Fruit fly (Drosophila melanogaster) whole organism, embryonic: Measurements from ENCODE around the gene CG43448.

Experiments
- B-H1 ChIP-seq: fragments of 200-800 bp; sonication (Bioruptor generic); IDR thresholded peaks from 3 replicates; pipeline ENCODE4 v1.3.6; 2022; ENCODE audit warnings: missing biosample characterization, missing genetic modification characterization
- CG11093 ChIP-seq: fragments of 200-800 bp; sonication (Bioruptor generic); IDR thresholded peaks from 3 replicates; pipeline ENCODE4 v1.3.6; 2022; ENCODE audit warnings: missing biosample characterization, missing genetic modification characterization
- CG12219 ChIP-seq: fragments of 200-800 bp; sonication (Bioruptor generic); optimal IDR thresholded peaks from 3 replicates; lab custom pipeline; 2018; ENCODE audit warnings: missing biosample characterization, mild to moderate bottlenecking, missing genetic modification characterization
- CG12299 ChIP-seq: fragments of 200-800 bp; sonication (Bioruptor generic); optimal IDR thresholded peaks from 2 replicates; lab custom pipeline; 2018; ENCODE audit warnings: missing biosample characterization, mild to moderate bottlenecking, missing genetic modification characterization
- CG13296 ChIP-seq: fragments of 200-800 bp; sonication (Bioruptor generic); optimal IDR thresholded peaks from 3 replicates; lab custom pipeline; 2018; ENCODE audit warnings: missing biosample characterization, mild to moderate bottlenecking, missing genetic modification characterization
- CG14710 ChIP-seq: fragments of 200-800 bp; sonication (Bioruptor generic); optimal IDR thresholded peaks from 3 replicates; lab custom pipeline; 2019; ENCODE audit warnings: missing biosample characterization, mild to moderate bottlenecking, missing genetic modification characterization, moderate library complexity
- CG15011 ChIP-seq: fragments of 200-800 bp; sonication (Bioruptor generic); optimal IDR thresholded peaks from 3 replicates; lab custom pipeline; 2018; ENCODE audit warnings: missing biosample characterization, mild to moderate bottlenecking, missing genetic modification characterization
- CG1792 ChIP-seq: fragments of 200-800 bp; sonication (Bioruptor generic); optimal IDR thresholded peaks from 2 replicates; lab custom pipeline; 2016; ENCODE audit warnings: missing biosample characterization, missing genetic modification characterization
- CG32772 ChIP-seq: fragments of 200-800 bp; sonication (Bioruptor generic); IDR thresholded peaks from 2 replicates; pipeline ENCODE4 v1.3.6; 2022; ENCODE audit warnings: missing biosample characterization, missing genetic modification characterization
- CG34376 ChIP-seq: fragments of 200-800 bp; sonication (Bioruptor generic); optimal IDR thresholded peaks from 2 replicates; lab custom pipeline; 2018; ENCODE audit warnings: missing biosample characterization, mild to moderate bottlenecking, missing genetic modification characterization
- CG34422 ChIP-seq: fragments of 200-800 bp; sonication (Bioruptor generic); IDR thresholded peaks from 3 replicates; pipeline ENCODE4 v1.3.6; 2022; ENCODE audit warnings: missing biosample characterization, missing genetic modification characterization
- CG4820 ChIP-seq: fragments of 200-800 bp; sonication (Bioruptor generic); optimal IDR thresholded peaks from 3 replicates; lab custom pipeline; 2016; ENCODE audit warnings: missing biosample characterization, missing genetic modification characterization
- CG6175 ChIP-seq: fragments of 200-800 bp; sonication (Bioruptor generic); IDR thresholded peaks from 3 replicates; pipeline ENCODE4 v1.3.6; 2022; ENCODE audit warnings: missing biosample characterization, missing genetic modification characterization
- CG6683 ChIP-seq: fragments of 200-800 bp; sonication (Bioruptor generic); optimal IDR thresholded peaks from 2 replicates; lab custom pipeline; 2017; ENCODE audit warnings: missing biosample characterization, mild to moderate bottlenecking, missing genetic modification characterization, missing genetic modification reagents
- CG6765 ChIP-seq: fragments of 200-800 bp; sonication (Bioruptor generic); optimal IDR thresholded peaks from 3 replicates; lab custom pipeline; 2017; ENCODE audit warnings: missing biosample characterization, mild to moderate bottlenecking, missing genetic modification characterization
- CG7839 ChIP-seq: fragments of 200-800 bp; sonication (Bioruptor generic); optimal IDR thresholded peaks from 3 replicates; lab custom pipeline; 2018; ENCODE audit warnings: missing biosample characterization, mild to moderate bottlenecking, missing genetic modification characterization, moderate library complexity
- CG8388 ChIP-seq: fragments of 200-800 bp; sonication (Bioruptor generic); optimal IDR thresholded peaks from 2 replicates; lab custom pipeline; 2019; ENCODE audit warnings: missing biosample characterization, mild to moderate bottlenecking, missing genetic modification characterization, moderate library complexity
- CG8924 ChIP-seq: fragments of 200-800 bp; optimal IDR thresholded peaks from 3 replicates; lab custom pipeline; 2019; ENCODE audit warnings: missing biosample characterization, mild to moderate bottlenecking, missing genetic modification characterization, moderate library complexity
- CG9797 ChIP-seq: fragments of 200-800 bp; sonication (Bioruptor generic); optimal IDR thresholded peaks from 3 replicates; lab custom pipeline; 2018; ENCODE audit warnings: missing biosample characterization, mild to moderate bottlenecking, missing genetic modification characterization
- CTCF ChIP-seq: fragments of 200-800 bp; sonication (Bioruptor generic); optimal IDR thresholded peaks from 2 replicates; lab custom pipeline; 2017; ENCODE audit warnings: missing biosample characterization, mild to moderate bottlenecking, missing genetic modification characterization, moderate library complexity
- Camta ChIP-seq: fragments of 200-800 bp; sonication (Bioruptor generic); optimal IDR thresholded peaks from 2 replicates; lab custom pipeline; 2016; ENCODE audit warnings: missing biosample characterization, missing genetic modification characterization
- D19B ChIP-seq: fragments of 200-800 bp; sonication (Bioruptor generic); optimal IDR thresholded peaks from 2 replicates; lab custom pipeline; 2017; ENCODE audit warnings: missing biosample characterization, mild to moderate bottlenecking, missing genetic modification characterization
- Fer1 ChIP-seq: fragments of 200-800 bp; sonication (Bioruptor generic); optimal IDR thresholded peaks from 2 replicates; lab custom pipeline; 2017; ENCODE audit warnings: missing biosample characterization, mild to moderate bottlenecking, missing genetic modification characterization
- H2.0 ChIP-seq: fragments of 200-800 bp; sonication (Bioruptor generic); IDR thresholded peaks from 2 replicates; pipeline ENCODE4 v1.3.6; 2022; ENCODE audit warnings: missing biosample characterization, missing genetic modification characterization
- HLHmδ ChIP-seq: fragments of 200-800 bp; sonication (Bioruptor generic); optimal IDR thresholded peaks from 2 replicates; lab custom pipeline; 2018; ENCODE audit warnings: missing biosample characterization, mild to moderate bottlenecking, missing genetic modification characterization, moderate library complexity
- Kr ChIP-seq: fragments of 200-800 bp; sonication (Bioruptor generic); optimal IDR thresholded peaks from 2 replicates; lab custom pipeline; 2017; ENCODE audit warnings: missing biosample characterization, mild to moderate bottlenecking, missing genetic modification characterization
- Lhr ChIP-seq: fragments of 200-800 bp; sonication (Bioruptor generic); optimal IDR thresholded peaks from 3 replicates; lab custom pipeline; 2017; ENCODE audit warnings: mild to moderate bottlenecking, missing biosample characterization, missing genetic modification reagents, missing genetic modification characterization
- Oaz ChIP-seq: fragments of 200-800 bp; sonication (Bioruptor generic); IDR thresholded peaks from 2 replicates; pipeline ENCODE4 v1.3.6; 2022; ENCODE audit warnings: missing biosample characterization, missing genetic modification characterization
- Sin3A ChIP-seq: fragments of >200 bp; optimal IDR thresholded peaks from 2 replicates; lab custom pipeline; 2018
- Sry-δ ChIP-seq: fragments of 200-800 bp; sonication (Bioruptor generic); optimal IDR thresholded peaks from 2 replicates; lab custom pipeline; 2016; ENCODE audit warnings: missing biosample characterization, missing genetic modification characterization
- dmrt11E ChIP-seq: fragments of 200-800 bp; sonication (Bioruptor generic); optimal IDR thresholded peaks from 3 replicates; lab custom pipeline; 2018; ENCODE audit warnings: missing biosample characterization, mild to moderate bottlenecking, missing genetic modification characterization, moderate library complexity
- dmrt99B ChIP-seq: fragments of 200-800 bp; sonication (Bioruptor generic); optimal IDR thresholded peaks from 2 replicates; lab custom pipeline; 2018; ENCODE audit warnings: missing biosample characterization, mild to moderate bottlenecking, missing genetic modification characterization, moderate library complexity
- ems ChIP-seq: fragments of 200-800 bp; sonication (Bioruptor generic); optimal IDR thresholded peaks from 3 replicates; lab custom pipeline; 2016; ENCODE audit warnings: missing biosample characterization, missing genetic modification characterization
- exex ChIP-seq: fragments of 200-800 bp; sonication (Bioruptor generic); optimal IDR thresholded peaks from 4 replicates; lab custom pipeline; 2018; ENCODE audit warnings: missing biosample characterization, mild to moderate bottlenecking, missing genetic modification characterization, moderate library complexity
- fd64A ChIP-seq: fragments of 200-800 bp; sonication (Bioruptor generic); optimal IDR thresholded peaks from 3 replicates; lab custom pipeline; 2018; ENCODE audit warnings: missing biosample characterization, mild to moderate bottlenecking, missing genetic modification characterization
- grau ChIP-seq: fragments of 200-800 bp; optimal IDR thresholded peaks from 3 replicates; lab custom pipeline; 2019; ENCODE audit warnings: missing biosample characterization, mild to moderate bottlenecking, missing genetic modification characterization, moderate library complexity
- ham ChIP-seq: fragments of 200-800 bp; sonication (Bioruptor generic); IDR thresholded peaks from 2 replicates; pipeline ENCODE4 v1.3.6; 2022; ENCODE audit warnings: missing biosample characterization, missing genetic modification characterization
- ken ChIP-seq: fragments of 200-800 bp; sonication (Bioruptor generic); IDR thresholded peaks from 3 replicates; pipeline ENCODE4 v1.3.6; 2022; ENCODE audit warnings: missing biosample characterization, missing genetic modification characterization
- lola ChIP-seq, 3 experiments: fragments of >200 bp in 2 of 3; fragments of 200-800 bp in 1 of 3; sonication (Bioruptor generic) in 1 of 3; optimal IDR thresholded peaks; 2 replicates each; lab custom pipeline; 2017 to 2019; ENCODE audit warnings: missing biosample characterization in 3 of 3, missing genetic modification characterization in 3 of 3, mild to moderate bottlenecking in 1 of 3, moderate library complexity in 1 of 3
- maf-S ChIP-seq: fragments of 200-800 bp; sonication (Bioruptor generic); optimal IDR thresholded peaks from 2 replicates; lab custom pipeline; 2016; ENCODE audit warnings: missing biosample characterization, missing genetic modification characterization
- mld ChIP-seq: fragments of 200-800 bp; sonication (Bioruptor generic); IDR thresholded peaks from 3 replicates; pipeline ENCODE4 v1.3.6; 2022; ENCODE audit warnings: missing biosample characterization, missing genetic modification characterization; ENCODE audit not compliant: partially characterized antibody
- nom ChIP-seq: fragments of 200-800 bp; sonication (Bioruptor generic); optimal IDR thresholded peaks from 2 replicates; lab custom pipeline; 2017; ENCODE audit warnings: missing biosample characterization, missing genetic modification characterization, mild to moderate bottlenecking, moderate library complexity, missing genetic modification reagents
- onecut ChIP-seq: fragments of 200-800 bp; sonication (Bioruptor generic); IDR thresholded peaks from 2 replicates; pipeline ENCODE4 v1.3.6; 2022; ENCODE audit warnings: missing biosample characterization, missing genetic modification characterization
- pnt ChIP-seq: fragments of 200-800 bp; sonication (Bioruptor generic); optimal IDR thresholded peaks from 3 replicates; lab custom pipeline; 2016; ENCODE audit warnings: missing biosample characterization, missing genetic modification characterization
- repo ChIP-seq: fragments of 200-800 bp; sonication (Bioruptor generic); optimal IDR thresholded peaks from 2 replicates; lab custom pipeline; 2016; ENCODE audit warnings: missing biosample characterization, missing genetic modification characterization
- rib ChIP-seq: fragments of 200-800 bp; sonication (Bioruptor generic); IDR thresholded peaks from 2 replicates; pipeline ENCODE4 v1.3.6; 2022; ENCODE audit warnings: missing biosample characterization, missing genetic modification characterization
- run ChIP-seq: fragments of 200-800 bp; sonication (Bioruptor generic); optimal IDR thresholded peaks from 3 replicates; lab custom pipeline; 2018; ENCODE audit warnings: missing biosample characterization, mild to moderate bottlenecking, missing genetic modification characterization
- sens-2 ChIP-seq: fragments of 200-800 bp; sonication (Bioruptor generic); IDR thresholded peaks from 2 replicates; pipeline ENCODE4 v1.3.6; 2022; ENCODE audit warnings: missing biosample characterization, missing genetic modification characterization
- slp2 ChIP-seq: fragments of 200-800 bp; sonication (Bioruptor generic); optimal IDR thresholded peaks from 2 replicates; lab custom pipeline; 2016; ENCODE audit warnings: missing biosample characterization, missing genetic modification characterization
- trem ChIP-seq: fragments of 200-800 bp; optimal IDR thresholded peaks from 3 replicates; lab custom pipeline; 2019; ENCODE audit warnings: missing biosample characterization, mild to moderate bottlenecking, missing genetic modification characterization, moderate library complexity
- unpg ChIP-seq: fragments of 200-800 bp; sonication (Bioruptor generic); optimal IDR thresholded peaks from 3 replicates; lab custom pipeline; 2018; ENCODE audit warnings: missing biosample characterization, mild to moderate bottlenecking, missing genetic modification characterization, moderate library complexity
- zfh2 ChIP-seq: fragments of 200-800 bp; sonication (Bioruptor generic); optimal IDR thresholded peaks from 2 replicates; lab custom pipeline; 2016; ENCODE audit warnings: missing biosample characterization, missing genetic modification characterization

The CG43448 gene

DNA sequence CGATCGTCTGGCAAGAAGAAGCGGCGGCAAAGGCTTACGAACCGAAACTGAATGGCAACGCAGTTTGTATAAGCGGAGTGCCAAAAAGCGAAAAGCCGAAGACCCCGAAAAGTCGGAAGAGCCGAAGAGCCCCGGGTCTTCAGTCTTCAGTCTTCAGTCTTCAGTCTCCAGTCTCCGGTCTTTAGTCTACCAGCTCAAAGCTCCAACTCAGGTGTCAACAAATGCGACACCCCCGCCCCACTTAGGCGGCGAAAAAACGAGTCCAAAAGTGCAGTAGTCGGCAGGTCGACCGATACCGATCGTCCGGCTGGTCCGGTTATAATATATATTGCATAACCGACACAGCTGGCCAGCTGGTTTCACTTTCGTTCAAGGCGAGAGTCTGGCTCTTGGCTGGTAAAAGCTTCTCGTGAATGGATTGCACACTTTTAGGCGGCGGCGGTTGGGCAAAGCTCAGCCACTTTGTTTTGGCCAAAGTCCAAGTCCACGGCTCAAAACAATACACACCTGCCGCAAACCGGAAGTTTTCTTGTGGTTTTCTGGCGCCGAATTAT is 5.8 kb upstream of the CG43448 start, which contains the start of gene CG9737 (continued):
- TF ChIP-seq CG34422 (no peak), CG11093 (GFP tag; lab: Robert Waterston, UW) (no peak), unpg (GFP tag; lab: Kevin White, UChicago) (no peak), ken (no peak), CG8388 (no peak), sens-2 (GFP tag; lab: Robert Waterston, UW) (no peak), CG34376 (GFP tag; lab: Kevin White, UChicago) (peak; percentile 5), CG14710 (tag; lab: Kevin White, UChicago) (no peak), CG12219 (GFP tag; lab: Kevin White, UChicago) (no peak), trem (no peak), run (peak; percentile 20), slp2 (GFP tag; lab: Kevin White, UChicago) (no peak), mld (GFP tag; lab: Robert Waterston, UW) (no peak), Camta (GFP tag; lab: Kevin White, UChicago) (no peak), zfh2 (GFP tag; lab: Kevin White, UChicago) (no peak), onecut (GFP tag; lab: Robert Waterston, UW) (peak; percentile 36; the same call in 1 of the 2 replicates), CG13296 (peak; percentile 6), H2.0 (GFP tag; lab: Robert Waterston, UW) (no peak), ham (GFP tag; lab: Robert Waterston, UW) (no peak), CTCF (GFP tag; lab: Kevin White, UChicago) (peak; percentile 48), CG1792 (GFP tag; lab: Kevin White, UChicago) (no peak), CG9797 (no peak), pnt (GFP tag; lab: Kevin White, UChicago) (no peak), B-H1 (GFP tag; lab: Robert Waterston, UW) (no peak), CG6175 (GFP tag; lab: Robert Waterston, UW) (no peak), CG4820 (no peak), ems (no peak), CG8924 (tag; lab: Kevin White, UChicago) (no peak), Fer1 (GFP tag; lab: Kevin White, UChicago) (no peak), Oaz (GFP tag; lab: Robert Waterston, UW) (no peak), CG6765 (no peak), lola (GFP tag; optimal IDR thresholded peaks at IDR 0.05; lab: Kevin White, UChicago) (no peak), nom (peak; percentile 98), Kr (GFP tag; lab: Kevin White, UChicago) (no peak), dmrt99B (no peak), CG12299 (no peak), exex (tag; lab: Kevin White, UChicago) (no peak), fd64A (GFP tag; lab: Kevin White, UChicago) (no peak), Sin3A (no peak), HLHmδ (GFP tag; lab: Kevin White, UChicago) (peak; percentile 79), grau (no peak), CG15011 (GFP tag; lab: Kevin White, UChicago) (no peak), rib (GFP tag; lab: Robert Waterston, UW) (no peak), Sry-δ (GFP tag; lab: Kevin White, UChicago) (no peak), CG32772 (GFP tag; lab: Robert Waterston, UW) (no peak), maf-S (GFP tag; lab: Kevin White, UChicago) (no peak), Lhr (no peak), D19B (GFP tag; lab: Kevin White, UChicago) (no peak), repo (GFP tag; lab: Kevin White, UChicago) (no peak), dmrt11E (no peak), CG6683 (GFP tag; lab: Kevin White, UChicago) (no peak), CG7839 (tag; lab: Kevin White, UChicago) (no peak)
